Worm (Caenorhabditis elegans): Measurements from ENCODE around the gene fbxb-76.
"Not testable (repeated sequence)": the region's sequence is repeated elsewhere in the genome, so short reads cannot be mapped to it uniquely, and the experiment has no call there.

Gene fbxb-76

ce11 chrIV:11401482-11401881 lies 22.3 kb upstream of the fbxb-76 start:
- TF ChIP-seq elt-3 (tag; optimal IDR thresholded peaks at IDR 0.05) (no peak), skn-1 (tag; optimal IDR thresholded peaks at IDR 0.05) (no peak), fkh-10 (GFP tag; optimal IDR thresholded peaks at IDR 0.05) (no peak), elt-2 (tag; optimal IDR thresholded peaks at IDR 0.05) (no peak), rnt-1 (tag; optimal IDR thresholded peaks at IDR 0.05) (no peak), nhr-76 (tag; optimal IDR thresholded peaks at IDR 0.05) (no peak)

DNA sequence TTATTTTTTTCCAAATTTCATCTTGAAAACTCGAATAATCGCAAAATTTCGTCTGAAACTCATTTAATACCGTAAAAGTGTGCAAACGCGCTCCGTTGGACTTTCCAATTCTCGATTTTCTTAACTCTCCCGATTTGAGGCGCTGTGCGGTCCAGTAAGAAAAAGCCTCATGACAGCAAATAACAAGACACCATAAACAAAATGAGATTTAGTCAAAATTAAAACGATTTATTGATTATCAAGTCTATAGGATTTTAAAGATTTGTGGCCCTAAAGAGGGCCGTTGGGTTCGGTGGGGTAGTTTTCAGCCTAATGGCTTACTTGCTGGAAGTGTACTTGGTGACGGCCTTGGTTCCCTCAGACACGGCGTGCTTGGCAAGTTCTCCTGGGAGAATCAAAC lies 20.9 kb upstream of the fbxb-76 start:
- TF ChIP-seq efl-1 (optimal IDR thresholded peaks at IDR 0.05) = not testable (repeated sequence)
- TF ChIP-seq efl-1 (GFP tag; optimal IDR thresholded peaks at IDR 0.05 in 1 of 2) = peak in 1 of 2 experiments; percentile 24

ce11 chrIV:11398267-11398825 lies 19.2 kb upstream of the fbxb-76 start, which contains the start of gene dsl-6:
Gene dsl-6, minus strand, starts transcription at chrIV:11398317.
- not testable (repeated sequence) for TF ChIP-seq tbx-2 (tag; optimal IDR thresholded peaks at IDR 0.05); rnt-1 (tag; optimal IDR thresholded peaks at IDR 0.05); fkh-4 (tag; optimal IDR thresholded peaks at IDR 0.05; ENCODE audit: borderline replicate concordance)

DNA sequence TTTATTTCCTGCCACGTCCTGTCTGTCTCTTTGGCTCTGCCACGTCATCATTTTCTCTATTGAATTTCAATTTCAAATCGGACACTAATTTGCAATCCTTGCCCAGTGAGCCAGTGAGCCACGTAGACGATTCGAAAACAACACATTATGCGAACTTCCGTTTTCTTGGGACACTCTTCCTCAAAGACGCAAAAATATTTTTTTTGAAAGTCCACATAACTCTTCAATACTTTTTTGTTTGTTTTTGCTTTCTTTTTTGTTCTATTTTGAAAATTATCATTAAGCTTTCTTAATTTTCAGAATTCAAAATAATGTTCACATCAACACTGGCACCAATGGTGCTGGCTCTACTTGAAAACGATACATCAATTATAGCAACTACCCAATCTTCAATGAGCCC lies 15.1 kb upstream of the fbxb-76 start, which contains the start of gene tag-89:
Gene tag-89, plus strand, starts transcription at position 301 of the 400 bp plus-strand sequence.
- no peak for TF ChIP-seq egl-13 (tag; optimal IDR thresholded peaks at IDR 0.05)
- no peak for TF ChIP-seq elt-3 (tag; optimal IDR thresholded peaks at IDR 0.05)
- TF ChIP-seq nhr-11 (tag; optimal IDR thresholded peaks at IDR 0.05) = no peak
- TF ChIP-seq lin-39 (tag; optimal IDR thresholded peaks at IDR 0.05) = no peak
- TF ChIP-seq ceh-90 (tag; optimal IDR thresholded peaks at IDR 0.05) = no peak
- no peak for TF ChIP-seq tlp-1 (tag; optimal IDR thresholded peaks at IDR 0.05)
- TF ChIP-seq mep-1 (tag; optimal IDR thresholded peaks at IDR 0.05) = no peak
- TF ChIP-seq snpc-4 (tag; optimal IDR thresholded peaks at IDR 0.05) = no peak
- TF ChIP-seq sup-37 (GFP tag; optimal IDR thresholded peaks at IDR 0.05) = no peak
- no peak for TF ChIP-seq swsn-7 (tag; optimal IDR thresholded peaks at IDR 0.05)
- no peak for TF ChIP-seq ceh-8 (GFP tag; optimal IDR thresholded peaks at IDR 0.05)
- TF ChIP-seq ceh-88 (GFP tag; IDR thresholded peaks at IDR 0.05) = no peak
- TF ChIP-seq nhr-84 (tag; optimal IDR thresholded peaks at IDR 0.05) = no peak
- no peak for TF ChIP-seq isw-1 (GFP tag; IDR thresholded peaks at IDR 0.05)
- no peak for TF ChIP-seq unc-62 (GFP tag; optimal IDR thresholded peaks at IDR 0.05)
- no peak for TF ChIP-seq zip-4 (GFP tag; optimal IDR thresholded peaks at IDR 0.05)
- TF ChIP-seq egl-27 (tag; optimal IDR thresholded peaks at IDR 0.05) = no peak

- TF ChIP-seq unc-62 (GFP tag; optimal IDR thresholded peaks at IDR 0.05) (no peak), unc-130 (tag; optimal IDR thresholded peaks at IDR 0.05) (no peak), snu-23 (GFP tag; optimal IDR thresholded peaks at IDR 0.05) (no peak), hlh-4 (tag; optimal IDR thresholded peaks at IDR 0.05) (no peak), lin-14 (GFP tag; optimal IDR thresholded peaks at IDR 0.05) (peak; percentile 49), unc-98 (GFP tag; IDR thresholded peaks at IDR 0.05) (no peak), nhr-47 (tag; optimal IDR thresholded peaks at IDR 0.05) (peak; percentile 81), swsn-7 (tag; optimal IDR thresholded peaks at IDR 0.05) (peak; percentile 29), egl-13 (tag; optimal IDR thresholded peaks at IDR 0.05) (peak; percentile 74), lsy-2 (tag; optimal IDR thresholded peaks at IDR 0.05) (peak in 1 of 2 experiments; percentile 29), nhr-71 (tag; optimal IDR thresholded peaks at IDR 0.05) (peak; percentile 70), dsc-1 (tag; optimal IDR thresholded peaks at IDR 0.05) (peak; percentile 30), fkh-8 (tag; optimal IDR thresholded peaks at IDR 0.05) (peak; percentile 63)
Observed at ce11 chrIV:11388684-11389083, 9.5 kb upstream of the fbxb-76 start.

Data from whole organism, L1 larva.